Worm (Caenorhabditis elegans) whole organism, L1 larva: ENCODE measurements around the gene C09F5.1.

Experiments
- C04F5.9 ChIP-seq: sonication (generic microtip); optimal IDR thresholded peaks from 2 replicates; lab custom pipeline; 2016; ENCODE audit warnings: missing genetic modification characterization, missing compliant biosample characterization
- aha-1 ChIP-seq: fragments of 150-350 bp; optimal IDR thresholded peaks from 2 replicates; lab custom pipeline; 2014; ENCODE audit warnings: missing biosample characterization, missing genetic modification characterization
- alr-1 ChIP-seq: fragments of 200-800 bp; sonication (Bioruptor generic); optimal IDR thresholded peaks from 2 replicates; lab custom pipeline; 2018; ENCODE audit warnings: borderline replicate concordance, mild to moderate bottlenecking, missing genetic modification characterization, missing compliant biosample characterization
- aly-2 ChIP-seq: fragments of 150-350 bp; optimal IDR thresholded peaks from 2 replicates; lab custom pipeline; 2014; ENCODE audit warnings: missing biosample characterization, missing genetic modification characterization
- ama-1 ChIP-seq: fragments of 150-350 bp; optimal IDR thresholded peaks from 2 replicates; lab custom pipeline; 2014
- ceh-82 ChIP-seq, 3 experiments: fragments of 150-350 bp in 1 of 3; sonication (generic microtip) in 2 of 3; optimal IDR thresholded peaks; 2 replicates each; lab custom pipeline; 2014 to 2017; ENCODE audit warnings: missing biosample characterization in 3 of 3, missing genetic modification characterization in 3 of 3
- ceh-90 ChIP-seq: sonication (generic microtip); optimal IDR thresholded peaks from 2 replicates; lab custom pipeline; 2016; ENCODE audit warnings: missing genetic modification characterization, missing compliant biosample characterization
- ces-1 ChIP-seq: fragments of 150-350 bp; optimal IDR thresholded peaks from 2 replicates; lab custom pipeline; 2014; ENCODE audit warnings: missing biosample characterization, missing genetic modification reagents, missing genetic modification characterization
- dpl-1 ChIP-seq, 3 experiments: fragments of 150-350 bp in 2 of 3; sonication (generic microtip) in 1 of 3; optimal IDR thresholded peaks; 2 replicates each; lab custom pipeline; 2014 to 2017; ENCODE audit warnings: missing biosample characterization in 3 of 3, missing genetic modification characterization in 3 of 3, missing genetic modification reagents in 3 of 3
- dsc-1 ChIP-seq: sonication (generic microtip); optimal IDR thresholded peaks from 2 replicates; lab custom pipeline; 2016; ENCODE audit warnings: mild to moderate bottlenecking, missing genetic modification characterization, missing compliant biosample characterization
- efl-1 ChIP-seq, 4 experiments: fragments of 150-350 bp; optimal IDR thresholded peaks in 3 of 4; peaks in 1 of 4; 1 replicate in 1 of 4; 2 replicates in 3 of 4; lab custom pipeline; 2014; ENCODE audit warnings: missing biosample characterization in 2 of 4, missing genetic modification characterization in 2 of 4, missing genetic modification reagents in 2 of 4
- efl-3 ChIP-seq: fragments of 200-800 bp; sonication (Bioruptor generic); optimal IDR thresholded peaks from 2 replicates; lab custom pipeline; 2018; ENCODE audit warnings: mild to moderate bottlenecking, missing genetic modification characterization, missing compliant biosample characterization
- egl-13 ChIP-seq: sonication (generic microtip); optimal IDR thresholded peaks from 2 replicates; lab custom pipeline; 2016; ENCODE audit warnings: missing genotype, missing genetic modification reagents, missing genetic modification characterization, missing compliant biosample characterization
- egl-27 ChIP-seq, 2 experiments: fragments of 150-350 bp in 1 of 2; sonication (generic microtip); optimal IDR thresholded peaks; 3 replicates each; lab custom pipeline; 2017 to 2018; ENCODE audit warnings: missing biosample characterization in 2 of 2, missing genetic modification characterization in 2 of 2, missing genetic modification reagents in 2 of 2
- elt-2 ChIP-seq: sonication (generic microtip); optimal IDR thresholded peaks from 2 replicates; lab custom pipeline; 2016; ENCODE audit warnings: missing genetic modification characterization, mild to moderate bottlenecking, inconsistent platforms, missing compliant biosample characterization, missing genetic modification reagents
- fkh-8 ChIP-seq: sonication (generic microtip); optimal IDR thresholded peaks from 2 replicates; lab custom pipeline; 2016; ENCODE audit warnings: mild to moderate bottlenecking, missing genetic modification characterization, missing compliant biosample characterization
- grh-1 ChIP-seq: fragments of 200-800 bp; sonication (Bioruptor generic); IDR thresholded peaks from 2 replicates; pipeline ENCODE4 v1.3.6; 2022; ENCODE audit warnings: missing genetic modification reagents, missing genetic modification characterization, missing compliant biosample characterization
- hlh-4 ChIP-seq: sonication (generic microtip); optimal IDR thresholded peaks from 2 replicates; lab custom pipeline; 2016; ENCODE audit warnings: mild to moderate bottlenecking, missing genetic modification characterization, missing compliant biosample characterization
- isw-1 ChIP-seq: fragments of 200-800 bp; sonication (Bioruptor generic); IDR thresholded peaks from 2 replicates; pipeline ENCODE4 v1.3.6; 2022; ENCODE audit warnings: missing genetic modification characterization, missing compliant biosample characterization
- jun-1 ChIP-seq: fragments of 150-350 bp; optimal IDR thresholded peaks from 2 replicates; lab custom pipeline; 2014; ENCODE audit warnings: missing biosample characterization, missing genetic modification reagents, missing genetic modification characterization
- lin-13 ChIP-seq: fragments of 150-350 bp; optimal IDR thresholded peaks from 2 replicates; lab custom pipeline; 2014; ENCODE audit warnings: missing biosample characterization, missing genetic modification reagents, missing genetic modification characterization
- lin-14 ChIP-seq: fragments of 200-800 bp; sonication (Bioruptor generic); optimal IDR thresholded peaks from 2 replicates; lab custom pipeline; 2018; ENCODE audit warnings: mild to moderate bottlenecking, missing genetic modification characterization, moderate library complexity, missing compliant biosample characterization
- lin-15B ChIP-seq: fragments of 150-350 bp; sonication (generic microtip); optimal IDR thresholded peaks from 3 replicates; lab custom pipeline; 2014; ENCODE audit warnings: missing biosample characterization, missing genetic modification characterization
- lin-35 ChIP-seq, 2 experiments: fragments of 150-350 bp; optimal IDR thresholded peaks; 2 replicates each; lab custom pipeline; 2014; ENCODE audit warnings: missing biosample characterization in 2 of 2, missing genetic modification characterization in 2 of 2, missing genetic modification reagents in 2 of 2
- lsy-2 ChIP-seq, 2 experiments: fragments of 150-350 bp; optimal IDR thresholded peaks; 2 replicates each; lab custom pipeline; 2014; ENCODE audit warnings: missing biosample characterization in 2 of 2, missing genetic modification characterization in 2 of 2
- mab-9 ChIP-seq: fragments of 200-800 bp; sonication (Bioruptor generic); IDR thresholded peaks from 2 replicates; pipeline ENCODE4 v1.3.6; 2022; ENCODE audit warnings: missing genetic modification reagents, missing genetic modification characterization, missing compliant biosample characterization
- mdl-1 ChIP-seq, 2 experiments: fragments of 150-350 bp; optimal IDR thresholded peaks; 2 replicates each; lab custom pipeline; 2014 to 2017; ENCODE audit warnings: missing biosample characterization in 2 of 2, missing genetic modification characterization in 2 of 2, inconsistent platforms in 1 of 2
- mep-1 ChIP-seq: fragments of 150-350 bp; optimal IDR thresholded peaks from 2 replicates; lab custom pipeline; 2014; ENCODE audit warnings: missing biosample characterization, missing genetic modification characterization
- nhr-12 ChIP-seq: sonication (generic microtip); optimal IDR thresholded peaks from 2 replicates; lab custom pipeline; 2017; ENCODE audit warnings: missing biosample characterization, missing genetic modification characterization
- nhr-19 ChIP-seq: fragments of 200-800 bp; sonication (Bioruptor generic); conservative IDR thresholded peaks from 2 replicates; pipeline ENCODE4 v1.3.6; 2022; ENCODE audit warnings: missing genetic modification characterization, missing compliant biosample characterization
- nhr-20 ChIP-seq: sonication (generic microtip); optimal IDR thresholded peaks from 2 replicates; lab custom pipeline; 2016; ENCODE audit warnings: mild to moderate bottlenecking, missing genetic modification characterization, missing compliant biosample characterization
- nhr-28 ChIP-seq: fragments of 150-350 bp; optimal IDR thresholded peaks from 2 replicates; lab custom pipeline; 2014; ENCODE audit warnings: missing biosample characterization, missing genetic modification characterization
- nhr-47 ChIP-seq: sonication (generic microtip); optimal IDR thresholded peaks from 2 replicates; lab custom pipeline; 2016; ENCODE audit warnings: mild to moderate bottlenecking, missing genetic modification characterization, moderate library complexity, missing compliant biosample characterization
- nhr-85 ChIP-seq: sonication (generic microtip); peaks from one replicate; lab custom pipeline; 2016; ENCODE audit warnings: missing genetic modification characterization, inconsistent platforms, missing compliant biosample characterization
- rnt-1 ChIP-seq: sonication (generic microtip); optimal IDR thresholded peaks from 2 replicates; lab custom pipeline; 2016; ENCODE audit warnings: mild to moderate bottlenecking, missing genetic modification characterization, moderate library complexity, missing compliant biosample characterization
- skn-1 ChIP-seq: fragments of 150-350 bp; optimal IDR thresholded peaks from 2 replicates; lab custom pipeline; 2014; ENCODE audit warnings: missing biosample characterization, missing genetic modification characterization
- snu-23 ChIP-seq: sonication (generic microtip); optimal IDR thresholded peaks from 2 replicates; lab custom pipeline; 2016; ENCODE audit warnings: missing genetic modification characterization, missing compliant biosample characterization
- sox-4 ChIP-seq: sonication (generic microtip); optimal IDR thresholded peaks from 2 replicates; lab custom pipeline; 2016; ENCODE audit warnings: missing genetic modification characterization, missing compliant biosample characterization
- sup-37 ChIP-seq: fragments of 200-800 bp; sonication (Bioruptor generic); optimal IDR thresholded peaks from 2 replicates; lab custom pipeline; 2018; ENCODE audit warnings: mild to moderate bottlenecking, missing genetic modification characterization, missing compliant biosample characterization
- swsn-7 ChIP-seq: sonication (generic microtip); optimal IDR thresholded peaks from 2 replicates; lab custom pipeline; 2016; ENCODE audit warnings: missing genetic modification characterization, missing compliant biosample characterization
- tbx-2 ChIP-seq: sonication (generic microtip); optimal IDR thresholded peaks from 2 replicates; lab custom pipeline; 2016; ENCODE audit warnings: missing genetic modification characterization, missing compliant biosample characterization
- unc-130 ChIP-seq: fragments of 150-350 bp; optimal IDR thresholded peaks from 2 replicates; lab custom pipeline; 2017; ENCODE audit warnings: missing biosample characterization, missing genetic modification characterization, inconsistent platforms
- unc-30 ChIP-seq: sonication (generic microtip); optimal IDR thresholded peaks from 2 replicates; lab custom pipeline; 2017; ENCODE audit warnings: missing biosample characterization, missing genetic modification characterization
- unc-86 ChIP-seq: sonication (generic microtip); optimal IDR thresholded peaks from 2 replicates; lab custom pipeline; 2016; ENCODE audit warnings: missing genetic modification characterization, missing compliant biosample characterization
- vab-15 ChIP-seq: sonication (generic microtip); optimal IDR thresholded peaks from 2 replicates; lab custom pipeline; 2017; ENCODE audit warnings: missing genotype, mild to moderate bottlenecking, missing genetic modification characterization, missing compliant biosample characterization
- xbp-1 ChIP-seq: sonication (generic microtip); optimal IDR thresholded peaks from 2 replicates; lab custom pipeline; 2016; ENCODE audit warnings: missing genetic modification characterization, missing compliant biosample characterization
- zip-4 ChIP-seq: fragments of 200-800 bp; sonication (Bioruptor generic); optimal IDR thresholded peaks from 2 replicates; lab custom pipeline; 2018; ENCODE audit warnings: mild to moderate bottlenecking, missing genetic modification characterization, moderate library complexity, missing compliant biosample characterization
- ztf-11 ChIP-seq, 2 experiments: sonication (generic microtip); optimal IDR thresholded peaks; 2 replicates each; lab custom pipeline; 2016 to 2017; ENCODE audit warnings: missing genetic modification characterization in 2 of 2, missing biosample characterization in 1 of 2, missing compliant biosample characterization in 1 of 2

C09F5.1 gene

ce11 chrIII:668303-668893 is 9.9 kb downstream of the C09F5.1 start, which contains the start of gene W02B3.3 (continued):
- TF ChIP-seq xbp-1 (tag; lab: Kevin White, UChicago) (peak; percentile 55), grh-1 (no peak), nhr-28 (tag; lab: Kevin White, UChicago) (no peak), sox-4 (tag; lab: Kevin White, UChicago) (no peak), mdl-1 (tag; optimal IDR thresholded peaks at IDR 0.05; lab: Kevin White, UChicago) (peak in 1 of 2 experiments; percentile 34), sup-37 (no peak), vab-15 (tag; lab: Kevin White, UChicago) (no peak), ama-1 (no peak), snu-23 (GFP tag; lab: Kevin White, UChicago) (peak; percentile 79), aha-1 (tag; lab: Kevin White, UChicago) (no peak), lin-35 (GFP tag; optimal IDR thresholded peaks at IDR 0.05; lab: Kevin White, UChicago) (peak in 1 of 2 experiments; percentile 27), lin-13 (GFP tag; lab: Kevin White, UChicago) (peak; percentile 8), efl-3 (GFP tag; lab: Kevin White, UChicago) (no peak), ceh-90 (no peak), nhr-47 (tag; lab: Kevin White, UChicago) (peak; percentile 79), skn-1 (tag; lab: Kevin White, UChicago) (peak; percentile 30), hlh-4 (no peak), mep-1 (peak; percentile 64), lin-15B (tag; lab: Kevin White, UChicago) (peak; percentile 8), ceh-82 (tag; optimal IDR thresholded peaks at IDR 0.05; lab: Kevin White, UChicago) (peak; percentile 57 to 91 (median 76)), dpl-1 (GFP tag; optimal IDR thresholded peaks at IDR 0.05; lab: Kevin White, UChicago) (peak in 1 of 3 experiments; percentile 29), efl-1 (optimal IDR thresholded peaks at IDR 0.05; lab: Kevin White, UChicago) (peak; percentile 42 to 47), efl-1 (GFP tag; optimal IDR thresholded peaks at IDR 0.05 in 1 of 2; lab: Kevin White, UChicago) (no peak), aly-2 (no peak), nhr-19 (GFP tag; lab: Robert Waterston, UW) (0 out of 2 replicates have a peak, but pooled peaks have one; percentile 9), rnt-1 (peak; percentile 53), lsy-2 (tag; optimal IDR thresholded peaks at IDR 0.05; lab: Kevin White, UChicago) (peak; percentile 42 to 70)
- TF ChIP-seq, all 84 proteins: peak for 39

- TF ChIP-seq snu-23 (GFP tag; lab: Kevin White, UChicago) (peak; percentile 57), ceh-90 (no peak), jun-1 (tag; lab: Kevin White, UChicago) (no peak), egl-27 (tag; optimal IDR thresholded peaks at IDR 0.05; lab: Kevin White, UChicago) (no peak), hlh-4 (no peak), unc-130 (tag; lab: Kevin White, UChicago) (no peak), nhr-20 (tag; lab: Kevin White, UChicago) (peak; percentile 17), zip-4 (GFP tag; lab: Kevin White, UChicago) (no peak), mab-9 (GFP tag; lab: Robert Waterston, UW) (no peak), lin-35 (GFP tag; optimal IDR thresholded peaks at IDR 0.05; lab: Kevin White, UChicago) (peak in 1 of 2 experiments; percentile 47), efl-3 (GFP tag; lab: Kevin White, UChicago) (no peak), rnt-1 (peak; percentile 24), tbx-2 (tag; lab: Kevin White, UChicago) (peak; percentile 65), lsy-2 (tag; optimal IDR thresholded peaks at IDR 0.05; lab: Kevin White, UChicago) (peak; percentile 18 to 63), unc-30 (tag; lab: Kevin White, UChicago) (no peak), ztf-11 (tag; optimal IDR thresholded peaks at IDR 0.05; lab: Kevin White, UChicago) (no peak), elt-2 (tag; lab: Kevin White, UChicago) (no peak), dsc-1 (tag; lab: Kevin White, UChicago) (peak; percentile 17), ces-1 (GFP tag; lab: Kevin White, UChicago) (peak; percentile 87), nhr-47 (tag; lab: Kevin White, UChicago) (peak; percentile 70), alr-1 (tag; lab: Kevin White, UChicago) (no peak), dpl-1 (GFP tag; optimal IDR thresholded peaks at IDR 0.05; lab: Kevin White, UChicago) (peak in 1 of 3 experiments; percentile 19), unc-86 (tag; lab: Kevin White, UChicago) (peak; percentile 78), nhr-12 (tag; lab: Kevin White, UChicago) (no peak), aly-2 (no peak), C04F5.9 (tag; lab: Kevin White, UChicago) (no peak), egl-13 (tag; lab: Kevin White, UChicago) (peak; percentile 75), swsn-7 (tag; lab: Kevin White, UChicago) (peak; percentile 73), nhr-85 (tag; lab: Kevin White, UChicago) (no peak), lin-14 (GFP tag; lab: Kevin White, UChicago) (peak; percentile 94), fkh-8 (tag; lab: Kevin White, UChicago) (peak; percentile 88), isw-1 (GFP tag; lab: Robert Waterston, UW) (peak; percentile 62), efl-1 (optimal IDR thresholded peaks at IDR 0.05; lab: Kevin White, UChicago) (peak; percentile 21 to 25), efl-1 (GFP tag; optimal IDR thresholded peaks at IDR 0.05 in 1 of 2; lab: Kevin White, UChicago) (no peak), nhr-19 (GFP tag; lab: Robert Waterston, UW) (0 out of 2 replicates have a peak, but pooled peaks have one; percentile 19)
Measured at ce11 chrIII:670994-671393, 12.5 kb downstream of the C09F5.1 start.
